Worm (Caenorhabditis elegans) whole organism, mixed stage, embryonic: ENCODE data around the gene wah-1.

ENCODE experiments used
- ceh-39 ChIP-seq: fragments of 150-350 bp; optimal IDR thresholded peaks from 2 replicates; lab custom pipeline; 2014; ENCODE audit warnings: missing biosample characterization, missing genetic modification characterization
- lin-13 ChIP-seq: fragments of 150-350 bp; optimal IDR thresholded peaks from 2 replicates; lab custom pipeline; 2014; ENCODE audit warnings: missing biosample characterization, missing genetic modification characterization
- lsy-2 ChIP-seq: fragments of 150-350 bp; optimal IDR thresholded peaks from 2 replicates; lab custom pipeline; 2014; ENCODE audit warnings: missing biosample characterization, missing genetic modification characterization
- nhr-237 ChIP-seq: fragments of 150-350 bp; optimal IDR thresholded peaks from 2 replicates; lab custom pipeline; 2014; ENCODE audit warnings: missing biosample characterization, missing genetic modification characterization
- sptf-1 ChIP-seq: sonication (generic microtip); optimal IDR thresholded peaks from 2 replicates; lab custom pipeline; 2017; ENCODE audit warnings: mild to moderate bottlenecking, missing genetic modification characterization, moderate library complexity, missing compliant biosample characterization
- unc-62 ChIP-seq: fragments of 150-350 bp; optimal IDR thresholded peaks from 2 replicates; lab custom pipeline; 2014; ENCODE audit warnings: missing biosample characterization, missing genetic modification reagents, missing genetic modification characterization

DNA sequence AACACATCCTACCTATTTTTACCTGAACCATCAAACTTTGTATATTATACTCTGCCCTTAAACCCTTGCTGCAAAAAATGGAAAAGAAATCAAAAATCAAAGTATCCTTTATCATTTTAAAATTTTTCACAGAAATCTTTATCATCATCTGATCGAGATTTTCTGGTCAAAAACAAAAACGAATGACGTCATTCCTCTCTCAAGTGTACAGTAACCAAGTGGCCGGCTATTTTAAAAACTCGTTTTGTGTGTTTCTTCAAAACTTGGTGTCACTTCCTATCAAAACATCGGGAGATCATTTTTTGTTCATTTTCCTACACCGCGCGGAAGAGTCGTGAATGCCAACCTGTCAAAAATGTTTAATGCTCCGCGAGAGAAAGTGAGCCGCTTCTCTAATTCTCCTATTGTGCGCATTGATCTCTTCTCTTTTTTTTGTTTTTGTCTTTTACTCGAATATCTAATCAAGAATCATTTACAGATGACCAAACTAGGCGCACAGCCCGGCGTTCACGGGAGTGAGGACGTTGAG, 30.2 kb downstream of the wah-1 start, which contains the start of gene brp-1:
- TF ChIP-seq nhr-237 (tag; lab: Kevin White, UChicago) (no peak), unc-62 (GFP tag; lab: Kevin White, UChicago) (no peak), ceh-39 (tag; lab: Kevin White, UChicago) (no peak), sptf-1 (no peak), lin-13 (tag; lab: Kevin White, UChicago) (no peak), lsy-2 (tag; lab: Kevin White, UChicago) (no peak)
